Worm (Caenorhabditis elegans) whole organism, young adult: ENCODE data around the gene K02E7.11.
A peak's percentile ranks its signal among the peaks of the same experiment; 100 is the strongest.

Source experiments
- B0261.1 ChIP-seq: sonication (generic microtip); optimal IDR thresholded peaks from 2 replicates; lab custom pipeline; 2016; ENCODE audit warnings: mild to moderate bottlenecking, missing genetic modification characterization, moderate library complexity, missing compliant biosample characterization
- C06A6.2 ChIP-seq: fragments of 200-800 bp; sonication (Bioruptor generic); conservative IDR thresholded peaks from 2 replicates; pipeline ENCODE4 v1.3.6; 2022; ENCODE audit warnings: missing genetic modification characterization, missing compliant biosample characterization
- D2030.7 ChIP-seq: fragments of 200-800 bp; sonication (Bioruptor generic); IDR thresholded peaks from 2 replicates; pipeline ENCODE4 v1.3.6; 2022; ENCODE audit warnings: missing genetic modification reagents, missing genetic modification characterization, missing compliant biosample characterization
- F37B4.10 ChIP-seq: fragments of 200-800 bp; sonication (Bioruptor generic); IDR thresholded peaks from 2 replicates; pipeline ENCODE4 v1.3.6; 2022; ENCODE audit warnings: missing genetic modification characterization, missing compliant biosample characterization
- F55B11.4 ChIP-seq: sonication (generic microtip); optimal IDR thresholded peaks from 2 replicates; lab custom pipeline; 2016; ENCODE audit warnings: missing compliant biosample characterization, missing genetic modification characterization, borderline replicate concordance; ENCODE audit not compliant: insufficient read depth
- K12H6.12 ChIP-seq: fragments of 200-800 bp; sonication (Bioruptor generic); optimal IDR thresholded peaks from 2 replicates; lab custom pipeline; 2018; ENCODE audit warnings: mild to moderate bottlenecking, missing genetic modification characterization, missing compliant biosample characterization
- T26A5.8 ChIP-seq: sonication (generic microtip); optimal IDR thresholded peaks from 2 replicates; lab custom pipeline; 2016; ENCODE audit warnings: missing genetic modification characterization, missing compliant biosample characterization
- Y53F4B.3 ChIP-seq: fragments of 200-800 bp; sonication (Bioruptor generic); IDR thresholded peaks from 2 replicates; pipeline ENCODE4 v1.3.6; 2022; ENCODE audit warnings: missing genetic modification reagents, missing genetic modification characterization, missing compliant biosample characterization
- Y53G8AR.9 ChIP-seq: fragments of 200-800 bp; sonication (Bioruptor generic); conservative IDR thresholded peaks from 2 replicates; pipeline ENCODE4 v1.3.6; 2022; ENCODE audit warnings: missing genetic modification reagents, missing genetic modification characterization, missing compliant biosample characterization
- atf-7 ChIP-seq: sonication (generic microtip); optimal IDR thresholded peaks from 2 replicates; lab custom pipeline; 2017; ENCODE audit warnings: mild to moderate bottlenecking, missing genetic modification characterization, missing compliant biosample characterization
- bed-1 ChIP-seq: fragments of 200-800 bp; sonication (Bioruptor generic); IDR thresholded peaks from 2 replicates; pipeline ENCODE4 v1.3.6; 2022; ENCODE audit warnings: missing genetic modification reagents, missing genetic modification characterization, missing compliant biosample characterization
- cebp-1 ChIP-seq, 2 experiments: fragments of 200-800 bp in 1 of 2; sonication (Bioruptor generic) in 1 of 2; sonication (generic microtip) in 1 of 2; IDR thresholded peaks in 1 of 2; optimal IDR thresholded peaks in 1 of 2; 2 replicates each; pipeline versions ENCODE4 v1.3.6 to Lab custom; 2017 to 2022; ENCODE audit warnings: missing compliant biosample characterization in 2 of 2, missing genetic modification characterization in 2 of 2, mild to moderate bottlenecking in 1 of 2, missing genetic modification reagents in 1 of 2, moderate library complexity in 1 of 2
- ceh-58 ChIP-seq: fragments of 200-800 bp; sonication (Bioruptor generic); IDR thresholded peaks from 2 replicates; pipeline ENCODE4 v1.3.6; 2022; ENCODE audit warnings: missing genetic modification characterization, missing compliant biosample characterization
- dox-1 ChIP-seq: fragments of 200-800 bp; sonication (Bioruptor generic); IDR thresholded peaks from 2 replicates; pipeline ENCODE4 v1.3.6; 2022; ENCODE audit warnings: missing genetic modification reagents, missing genetic modification characterization, missing compliant biosample characterization
- egrh-3 ChIP-seq: fragments of 200-800 bp; sonication (Bioruptor generic); IDR thresholded peaks from 2 replicates; pipeline ENCODE4 v1.3.6; 2022; ENCODE audit warnings: missing genetic modification reagents, missing genetic modification characterization, missing compliant biosample characterization
- ets-4 ChIP-seq: fragments of 200-800 bp; sonication (Bioruptor generic); optimal IDR thresholded peaks from 2 replicates; lab custom pipeline; 2018; ENCODE audit warnings: mild to moderate bottlenecking, missing genetic modification characterization, missing compliant biosample characterization
- him-1 ChIP-seq: sonication (generic microtip); optimal IDR thresholded peaks from 2 replicates; lab custom pipeline; 2016; ENCODE audit warnings: missing genotype, missing genetic modification reagents, missing genetic modification characterization, missing compliant biosample characterization
- lin-54 ChIP-seq: fragments of 200-800 bp; sonication (Bioruptor generic); optimal IDR thresholded peaks from 2 replicates; lab custom pipeline; 2018; ENCODE audit warnings: mild to moderate bottlenecking, missing genetic modification characterization, missing compliant biosample characterization
- lsl-1 ChIP-seq: fragments of 200-800 bp; sonication (Bioruptor generic); optimal IDR thresholded peaks from 2 replicates; lab custom pipeline; 2018; ENCODE audit warnings: mild to moderate bottlenecking, missing genetic modification characterization, moderate library complexity, missing compliant biosample characterization
- mcd-1 ChIP-seq: fragments of 200-800 bp; sonication (Bioruptor generic); IDR thresholded peaks from 2 replicates; pipeline ENCODE4 v1.3.6; 2022; ENCODE audit warnings: missing genetic modification reagents, missing genetic modification characterization, missing compliant biosample characterization
- nhr-80 ChIP-seq: sonication (generic microtip); optimal IDR thresholded peaks from 2 replicates; lab custom pipeline; 2016; ENCODE audit warnings: missing genetic modification characterization, missing compliant biosample characterization
- pha-4 ChIP-seq: fragments of 150-350 bp; sonication (generic microtip); optimal IDR thresholded peaks from 2 replicates; lab custom pipeline; 2014; ENCODE audit warnings: missing biosample characterization, missing genetic modification reagents, missing genetic modification characterization
- rpc-1 ChIP-seq, 2 experiments: fragments of 150-350 bp in 1 of 2; sonication (generic microtip) in 1 of 2; optimal IDR thresholded peaks; 2 replicates each; lab custom pipeline; 2014 to 2018; ENCODE audit warnings: missing biosample characterization in 1 of 2, missing genetic modification characterization in 1 of 2, missing genetic modification reagents in 1 of 2, missing genotype in 1 of 2
- snpc-1.1 ChIP-seq: sonication (generic microtip); optimal IDR thresholded peaks from 2 replicates; lab custom pipeline; 2017; ENCODE audit warnings: missing genetic modification characterization, mild to moderate bottlenecking, missing compliant biosample characterization, antibody characterized with exemption, moderate library complexity, missing genotype, missing genetic modification reagents; ENCODE audit not compliant: insufficient read depth
- snpc-3.4 ChIP-seq: sonication (generic microtip); optimal IDR thresholded peaks from 2 replicates; lab custom pipeline; 2017; ENCODE audit warnings: missing genetic modification characterization, mild to moderate bottlenecking, missing compliant biosample characterization, antibody characterized with exemption, moderate library complexity, missing genotype, missing genetic modification reagents
- somi-1 ChIP-seq: fragments of 200-800 bp; sonication (Bioruptor generic); optimal IDR thresholded peaks from 2 replicates; lab custom pipeline; 2018; ENCODE audit warnings: mild to moderate bottlenecking, missing genetic modification characterization, missing compliant biosample characterization
- tbp1 ChIP-seq: fragments of 200-800 bp; sonication (Bioruptor generic); optimal IDR thresholded peaks from 2 replicates; lab custom pipeline; 2018; ENCODE audit warnings: mild to moderate bottlenecking, missing genetic modification characterization, missing compliant biosample characterization
- tlf-1 ChIP-seq: fragments of 200-800 bp; sonication (Bioruptor generic); optimal IDR thresholded peaks from 2 replicates; lab custom pipeline; 2018; ENCODE audit warnings: mild to moderate bottlenecking, missing genetic modification characterization, missing compliant biosample characterization
- unc-62 ChIP-seq: fragments of 150-350 bp; optimal IDR thresholded peaks from 2 replicates; lab custom pipeline; 2014; ENCODE audit warnings: missing biosample characterization, missing genetic modification reagents, missing genetic modification characterization
- zfh-2 ChIP-seq: fragments of 200-800 bp; sonication (Bioruptor generic); conservative IDR thresholded peaks from 2 replicates; pipeline ENCODE4 v1.3.6; 2022; ENCODE audit warnings: missing genetic modification reagents, missing genetic modification characterization, missing compliant biosample characterization
- ztf-22 ChIP-seq: fragments of 200-800 bp; sonication (Bioruptor generic); optimal IDR thresholded peaks from 2 replicates; lab custom pipeline; 2018; ENCODE audit warnings: mild to moderate bottlenecking, missing genetic modification characterization, moderate library complexity, missing compliant biosample characterization
- ztf-28 ChIP-seq: fragments of 200-800 bp; sonication (Bioruptor generic); IDR thresholded peaks from 2 replicates; pipeline ENCODE4 v1.3.6; 2022; ENCODE audit warnings: missing genetic modification reagents, missing genetic modification characterization, missing compliant biosample characterization
- ztf-3 ChIP-seq: fragments of 200-800 bp; sonication (Bioruptor generic); optimal IDR thresholded peaks from 2 replicates; lab custom pipeline; 2018; ENCODE audit warnings: mild to moderate bottlenecking, missing genetic modification characterization, missing compliant biosample characterization

K02E7.11 gene

DNA sequence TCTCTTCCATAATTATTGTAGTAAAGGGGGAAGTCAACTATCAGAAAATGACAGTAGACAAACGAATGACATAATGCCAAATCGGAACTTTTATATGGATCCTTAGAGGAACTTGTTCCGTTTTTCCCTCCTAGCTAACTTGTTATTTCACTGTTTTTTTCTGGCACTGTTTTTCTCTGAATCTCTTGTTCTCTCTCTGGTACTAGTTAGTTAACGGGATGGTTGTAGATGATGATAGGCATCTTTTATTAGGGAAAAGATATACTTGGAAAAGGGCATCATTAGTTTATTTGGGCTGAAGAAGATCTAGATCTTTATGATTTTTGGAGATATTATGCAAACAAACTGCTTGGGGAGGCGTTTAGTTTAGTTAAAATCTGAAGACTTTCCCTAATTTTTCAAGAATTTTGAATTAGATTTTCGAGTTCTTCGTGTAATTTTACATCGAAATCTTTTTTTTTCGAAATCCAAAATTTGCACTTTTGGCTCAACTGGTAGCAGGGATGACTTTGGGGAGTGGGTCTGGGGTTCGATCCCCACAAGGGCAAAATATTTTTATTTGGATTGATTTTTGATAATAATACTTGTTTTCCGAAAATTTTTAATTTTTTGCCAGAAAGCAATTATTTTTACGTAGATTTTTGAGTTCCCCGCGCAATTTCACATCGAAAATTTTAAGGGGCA lies 31.7 kb upstream of the K02E7.11 start, which contains the start of gene col-40:
TSS of gene col-40 (minus strand) at position 51 of the 684 bp plus-strand sequence.
- peak; percentile 7 for TF ChIP-seq rpc-1 (optimal IDR thresholded peaks at IDR 0.05; lab: Kevin White, UChicago)
- peak; percentile 65 for TF ChIP-seq rpc-1 (tag; optimal IDR thresholded peaks at IDR 0.05; lab: Kevin White, UChicago)
- TF ChIP-seq tbp1 (GFP tag; lab: Kevin White, UChicago): peak; percentile 74
- TF ChIP-seq somi-1 (GFP tag; lab: Kevin White, UChicago): no peak
- no peak for TF ChIP-seq bed-1 (GFP tag; lab: Robert Waterston, UW)
- TF ChIP-seq snpc-1.1 (tag; lab: Kevin White, UChicago): peak; percentile 9
- TF ChIP-seq B0261.1 (tag; lab: Kevin White, UChicago): peak; percentile 6

DNA sequence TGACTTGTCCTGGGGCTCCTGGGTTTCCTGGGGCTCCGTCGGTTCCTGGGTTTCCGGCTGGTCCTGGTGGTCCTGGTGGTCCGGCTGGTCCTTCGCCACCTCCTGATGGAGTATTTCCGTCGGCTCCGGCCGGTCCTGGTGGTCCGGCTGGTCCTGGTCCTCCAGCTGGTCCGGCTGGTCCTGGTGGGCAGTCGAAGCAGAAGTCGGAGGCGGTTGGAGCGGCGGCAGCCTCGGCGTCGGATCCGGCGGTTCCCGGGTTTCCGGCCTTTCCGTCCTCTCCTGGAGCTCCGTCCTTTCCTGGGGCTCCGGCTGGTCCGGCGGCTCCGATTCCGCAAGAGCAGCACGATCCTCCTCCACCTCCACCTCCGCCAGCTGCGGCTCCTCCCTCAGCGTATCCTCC lies 30.0 kb upstream of the K02E7.11 start:
- no peak for TF ChIP-seq him-1
- TF ChIP-seq zfh-2: peak; percentile 95
- TF ChIP-seq mcd-1 (GFP tag; lab: Robert Waterston, UW): peak; percentile 53; the same call in 1 of the 2 replicates
- no peak for TF ChIP-seq lin-54 (GFP tag; lab: Kevin White, UChicago)
- TF ChIP-seq F37B4.10 (GFP tag; lab: Robert Waterston, UW): no peak
- peak; percentile 99 for TF ChIP-seq egrh-3 (GFP tag; lab: Robert Waterston, UW)
- TF ChIP-seq snpc-3.4 (tag; lab: Kevin White, UChicago): no peak

DNA sequence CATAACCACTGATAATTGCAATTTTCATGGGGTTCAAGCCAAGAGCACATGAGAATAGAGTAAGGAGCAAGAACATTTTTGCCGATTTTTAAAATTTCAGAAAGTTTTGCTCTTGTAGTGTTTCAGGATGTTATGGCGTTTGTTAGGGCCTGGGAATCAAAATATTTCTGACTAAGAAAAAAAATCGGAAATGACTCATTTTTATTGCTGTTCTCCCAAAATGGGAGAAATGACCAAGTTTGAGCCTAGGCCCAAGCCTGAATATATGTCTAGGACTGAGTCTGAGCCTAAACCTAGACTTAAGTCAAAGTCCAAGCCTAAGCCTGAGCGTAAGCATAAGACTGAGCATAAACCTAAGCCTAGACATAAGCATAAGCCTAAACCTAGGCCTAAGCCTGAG lies 29.1 kb upstream of the K02E7.11 start, which contains the start of gene T13B5.9:
TSS of gene T13B5.9 (minus strand) at position 101 of the 400 bp plus-strand sequence.
- TF ChIP-seq C06A6.2 (no peak), F55B11.4 (tag; lab: Kevin White, UChicago) (no peak), ceh-58 (GFP tag; lab: Robert Waterston, UW) (no peak), ztf-3 (no peak), dox-1 (no peak), somi-1 (GFP tag; lab: Kevin White, UChicago) (no peak), snpc-1.1 (tag; lab: Kevin White, UChicago) (no peak), mcd-1 (GFP tag; lab: Robert Waterston, UW) (no peak), Y53F4B.3 (no peak), lsl-1 (no peak), atf-7 (tag; lab: Kevin White, UChicago) (no peak), rpc-1 (optimal IDR thresholded peaks at IDR 0.05; lab: Kevin White, UChicago) (no peak), rpc-1 (tag; optimal IDR thresholded peaks at IDR 0.05; lab: Kevin White, UChicago) (no peak), Y53G8AR.9 (GFP tag; lab: Robert Waterston, UW) (no peak)

DNA sequence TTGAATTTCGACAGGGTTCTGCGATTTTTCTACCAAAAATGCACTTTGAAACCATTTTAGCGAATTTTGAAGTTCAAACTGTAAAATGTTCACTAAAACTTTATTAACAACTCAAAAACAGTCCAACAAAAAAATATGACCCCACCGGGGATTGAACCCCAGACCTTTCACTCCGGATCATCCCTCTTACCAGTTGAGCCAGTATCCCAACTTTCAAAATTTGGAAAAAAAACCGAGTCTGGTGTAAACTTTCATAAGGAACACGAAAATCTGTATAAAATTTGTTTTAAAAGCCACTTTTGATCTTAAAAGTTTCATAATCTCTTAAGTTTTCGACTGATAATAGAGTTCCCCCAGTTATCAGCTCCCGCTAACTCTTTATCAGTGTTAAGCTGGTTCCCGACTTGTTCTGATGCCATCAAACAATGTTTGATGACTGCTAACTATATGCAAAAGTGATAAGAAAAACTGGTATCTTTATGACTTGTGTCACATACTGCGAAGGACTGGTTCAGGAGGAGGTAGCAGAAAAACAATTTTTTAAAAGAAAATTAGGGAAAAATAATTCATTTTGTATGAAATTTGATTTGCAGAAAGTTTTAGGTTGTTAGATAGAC lies 28.3 kb upstream of the K02E7.11 start:
- TF ChIP-seq atf-7 (tag; lab: Kevin White, UChicago) (peak; percentile 69), tlf-1 (GFP tag; lab: Kevin White, UChicago) (no peak), D2030.7 (no peak), ets-4 (GFP tag; lab: Kevin White, UChicago) (peak; percentile 83), rpc-1 (optimal IDR thresholded peaks at IDR 0.05; lab: Kevin White, UChicago) (peak; percentile 13), rpc-1 (tag; optimal IDR thresholded peaks at IDR 0.05; lab: Kevin White, UChicago) (peak; percentile 57), ztf-22 (GFP tag; lab: Kevin White, UChicago) (peak; percentile 65), nhr-80 (tag; lab: Kevin White, UChicago) (peak; percentile 96), pha-4 (tag; lab: Kevin White, UChicago) (peak; percentile 68), K12H6.12 (no peak), T26A5.8 (tag; lab: Kevin White, UChicago) (no peak), cebp-1 (GFP tag; IDR thresholded peaks at IDR 0.05; lab: Robert Waterston, UW) (peak; percentile 27; the same call in 1 of the 2 replicates), cebp-1 (tag; optimal IDR thresholded peaks at IDR 0.05; lab: Kevin White, UChicago) (no peak), tbp1 (GFP tag; lab: Kevin White, UChicago) (peak; percentile 65), F55B11.4 (tag; lab: Kevin White, UChicago) (no peak), unc-62 (GFP tag; lab: Kevin White, UChicago) (peak; percentile 55), ztf-28 (GFP tag; lab: Robert Waterston, UW) (no peak), dox-1 (peak; percentile 54; the same call in 1 of the 2 replicates)
- TF ChIP-seq, all 124 proteins: peak for 10
